Worm (Caenorhabditis elegans): ENCODE measurements around the gene F43C1.5.

F43C1.5 gene

DNA sequence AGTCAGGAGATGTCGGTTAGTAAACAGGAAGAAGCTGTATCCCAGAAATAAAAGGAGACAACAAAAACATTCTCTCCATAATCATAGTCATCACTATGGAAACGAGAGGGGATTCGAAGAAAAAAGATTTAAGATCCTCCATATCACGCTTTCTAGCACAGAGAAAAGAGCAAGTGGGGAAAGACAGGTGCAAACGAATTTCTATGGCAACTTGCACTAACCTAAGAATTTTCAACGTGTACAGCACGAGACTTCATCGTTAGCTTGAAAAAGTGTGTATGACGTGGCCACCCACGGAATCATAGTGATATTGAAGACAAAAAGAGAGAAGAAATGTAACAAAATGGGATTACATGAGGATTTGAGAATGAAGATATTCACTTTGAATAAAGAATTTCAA, 8.1 kb upstream of the F43C1.5 start:
- TF ChIP-seq lim-6 (tag; optimal IDR thresholded peaks at IDR 0.05) (no peak), dve-1 (tag; optimal IDR thresholded peaks at IDR 0.05) (no peak), fkh-6 (tag; optimal IDR thresholded peaks at IDR 0.05) (no peak), unc-55 (GFP tag; optimal IDR thresholded peaks at IDR 0.05) (no peak), mec-3 (tag; optimal IDR thresholded peaks at IDR 0.05; ENCODE audit: borderline replicate concordance) (no peak)

DNA sequence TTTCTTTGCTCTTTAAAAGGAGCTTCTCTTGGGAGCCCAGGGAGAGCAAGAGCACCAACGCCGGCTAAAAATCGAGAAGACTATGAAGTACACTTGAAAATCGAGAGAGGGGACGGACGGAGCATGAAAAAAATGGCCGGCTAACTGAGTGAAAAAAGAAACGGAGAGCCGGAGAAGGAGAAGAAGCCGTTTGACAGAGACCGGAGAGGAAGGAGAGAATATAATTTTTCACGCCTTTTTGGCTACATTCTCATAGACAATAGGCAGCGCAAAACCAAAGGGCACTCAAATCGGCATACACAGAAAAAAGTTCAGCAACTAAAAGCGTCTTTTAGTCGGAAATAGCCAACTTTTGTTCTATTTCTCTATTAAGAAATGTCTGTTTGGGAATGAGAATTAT, 7.4 kb upstream of the F43C1.5 start:
- TF ChIP-seq unc-3 (GFP tag; conservative IDR thresholded peaks at IDR 0.05) (no peak), unc-3 (tag; optimal IDR thresholded peaks at IDR 0.05) (no peak), elt-2 (tag; optimal IDR thresholded peaks at IDR 0.05) (no peak), ceh-14 (tag; optimal IDR thresholded peaks at IDR 0.05) (no peak), fax-1 (tag; optimal IDR thresholded peaks at IDR 0.05) (no peak), hlh-6 (tag; optimal IDR thresholded peaks at IDR 0.05) (no peak), lim-6 (tag; optimal IDR thresholded peaks at IDR 0.05) (no peak), rnt-1 (tag; optimal IDR thresholded peaks at IDR 0.05) (no peak), Y22D7AL.16 (tag; optimal IDR thresholded peaks at IDR 0.05) (no peak), C08G9.2 (tag; optimal IDR thresholded peaks at IDR 0.05) (no peak), pat-9 (tag; optimal IDR thresholded peaks at IDR 0.05) (no peak), fkh-6 (tag; optimal IDR thresholded peaks at IDR 0.05) (no peak)

DNA sequence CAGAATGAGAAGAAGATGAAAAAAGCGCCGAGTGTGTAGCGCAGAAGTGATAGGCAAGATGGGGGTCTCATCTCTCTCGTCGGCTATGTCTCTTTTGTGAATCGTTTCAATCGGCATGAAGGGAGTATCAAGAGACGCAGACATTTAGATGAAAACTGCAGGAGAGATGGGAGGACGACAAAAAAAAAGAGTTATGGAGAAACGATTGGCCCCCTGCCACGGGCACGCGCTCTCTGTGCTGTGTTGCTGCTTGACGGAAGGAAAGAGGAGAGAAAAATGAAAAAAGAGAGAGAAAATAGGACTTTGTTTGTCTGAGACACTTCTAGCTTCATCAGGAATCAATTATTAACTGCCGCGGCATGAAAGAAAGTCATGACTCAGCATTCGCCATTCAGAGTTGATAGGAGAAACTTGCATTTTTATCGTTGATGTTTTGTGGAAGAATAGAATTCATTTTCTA, 5.2 kb upstream of the F43C1.5 start:
- TF ChIP-seq mec-3 (tag; optimal IDR thresholded peaks at IDR 0.05; ENCODE audit: borderline replicate concordance): no peak
- peak; percentile 29 for TF ChIP-seq dve-1 (tag; optimal IDR thresholded peaks at IDR 0.05)
- peak; percentile 78 for TF ChIP-seq tbx-2 (tag; optimal IDR thresholded peaks at IDR 0.05)
- TF ChIP-seq unc-55 (GFP tag; optimal IDR thresholded peaks at IDR 0.05): peak; percentile 86
- TF ChIP-seq hlh-8 (tag; optimal IDR thresholded peaks at IDR 0.05): peak; percentile 36
- TF ChIP-seq pros-1 (tag; optimal IDR thresholded peaks at IDR 0.05): peak; percentile 84
- TF ChIP-seq unc-42 (tag; optimal IDR thresholded peaks at IDR 0.05): peak; percentile 84
- TF ChIP-seq pqm-1 (tag; optimal IDR thresholded peaks at IDR 0.05): peak; percentile 55
- peak; percentile 31 for TF ChIP-seq ceh-2 (tag; optimal IDR thresholded peaks at IDR 0.05)
- TF ChIP-seq C38D4.7 (GFP tag; optimal IDR thresholded peaks at IDR 0.05): no peak
- TF ChIP-seq ztf-16 (tag; optimal IDR thresholded peaks at IDR 0.05): no peak
- TF ChIP-seq hlh-30 (tag; optimal IDR thresholded peaks at IDR 0.05; ENCODE audit: insufficient read depth): peak; percentile 62
- TF ChIP-seq hlh-6 (tag; optimal IDR thresholded peaks at IDR 0.05): peak; percentile 59
- TF ChIP-seq ceh-48 (tag; optimal IDR thresholded peaks at IDR 0.05): peak; percentile 25
- TF ChIP-seq eyg-1 (tag; optimal IDR thresholded peaks at IDR 0.05): no peak
- peak; percentile 60 for TF ChIP-seq elt-2 (tag; optimal IDR thresholded peaks at IDR 0.05)
- peak; percentile 88 for TF ChIP-seq nfya-1 (tag; optimal IDR thresholded peaks at IDR 0.05)
- TF ChIP-seq npax-4 (tag; optimal IDR thresholded peaks at IDR 0.05): no peak
- TF ChIP-seq pha-2 (tag; optimal IDR thresholded peaks at IDR 0.05): no peak
- TF ChIP-seq rnt-1 (tag; optimal IDR thresholded peaks at IDR 0.05): peak; percentile 66
- TF ChIP-seq ceh-22 (tag; optimal IDR thresholded peaks at IDR 0.05): no peak
- TF ChIP-seq lim-6 (tag; optimal IDR thresholded peaks at IDR 0.05): peak; percentile 8
- TF ChIP-seq K09A11.1 (tag; optimal IDR thresholded peaks at IDR 0.05; ENCODE audit: insufficient read depth): peak; percentile 42
- no peak for TF ChIP-seq nhr-232 (tag; optimal IDR thresholded peaks at IDR 0.05)
- TF ChIP-seq ceh-31 (tag; optimal IDR thresholded peaks at IDR 0.05): peak; percentile 87
- no peak for TF ChIP-seq pax-1 (tag; optimal IDR thresholded peaks at IDR 0.05)
- TF ChIP-seq T23F11.4 (GFP tag; optimal IDR thresholded peaks at IDR 0.05): no peak
- TF ChIP-seq ceh-18 (tag; optimal IDR thresholded peaks at IDR 0.05): peak; percentile 98
- peak; percentile 43 for TF ChIP-seq fkh-6 (tag; optimal IDR thresholded peaks at IDR 0.05)
- TF ChIP-seq gmeb-2 (tag; optimal IDR thresholded peaks at IDR 0.05): no peak
- TF ChIP-seq ref-2 (tag; optimal IDR thresholded peaks at IDR 0.05): peak; percentile 61
- no peak for TF ChIP-seq zip-5 (tag; optimal IDR thresholded peaks at IDR 0.05)
- peak; percentile 21 for TF ChIP-seq pag-3 (tag; optimal IDR thresholded peaks at IDR 0.05; ENCODE audit: borderline replicate concordance)
- no peak for TF ChIP-seq hlh-15 (tag; optimal IDR thresholded peaks at IDR 0.05)
- no peak for TF ChIP-seq Y22D7AL.16 (tag; optimal IDR thresholded peaks at IDR 0.05)
- TF ChIP-seq ceh-19 (GFP tag; optimal IDR thresholded peaks at IDR 0.05): peak; percentile 35
- TF ChIP-seq ceh-14 (tag; optimal IDR thresholded peaks at IDR 0.05): peak; percentile 85
- peak; percentile 14 for TF ChIP-seq pat-9 (tag; optimal IDR thresholded peaks at IDR 0.05)
- TF ChIP-seq ceh-34 (tag; optimal IDR thresholded peaks at IDR 0.05): peak; percentile 72
- peak; percentile 38 for TF ChIP-seq syd-9 (tag; optimal IDR thresholded peaks at IDR 0.05)
- TF ChIP-seq che-1 (tag; optimal IDR thresholded peaks at IDR 0.05): no peak
- TF ChIP-seq ets-4 (tag; optimal IDR thresholded peaks at IDR 0.05): peak; percentile 57
- TF ChIP-seq F13H6.1 (tag; optimal IDR thresholded peaks at IDR 0.05): peak; percentile 33
- TF ChIP-seq C08G9.2 (tag; optimal IDR thresholded peaks at IDR 0.05): peak; percentile 49
